Worm (Caenorhabditis elegans) whole organism, mixed stage, embryonic: ENCODE data around the gene Y59H11AR.4.

ENCODE experiments used
- M03D4.4 ChIP-seq: sonication (generic microtip); optimal IDR thresholded peaks from 2 replicates; lab custom pipeline; 2017; ENCODE audit warnings: mild to moderate bottlenecking, missing genetic modification characterization, missing compliant biosample characterization
- ces-1 ChIP-seq: fragments of 150-350 bp; optimal IDR thresholded peaks from 2 replicates; lab custom pipeline; 2014; ENCODE audit warnings: missing biosample characterization, missing genetic modification reagents, missing genetic modification characterization
- drap-1 ChIP-seq: fragments of 200-800 bp; sonication (Bioruptor generic); optimal IDR thresholded peaks from 3 replicates; lab custom pipeline; 2018; ENCODE audit warnings: mild to moderate bottlenecking, missing genetic modification characterization, missing compliant biosample characterization
- elt-1 ChIP-seq: sonication (generic microtip); optimal IDR thresholded peaks from 2 replicates; lab custom pipeline; 2017; ENCODE audit warnings: missing genetic modification characterization, mild to moderate bottlenecking, missing compliant biosample characterization, antibody characterized with exemption, moderate library complexity, borderline replicate concordance; ENCODE audit not compliant: insufficient read depth
- flh-1 ChIP-seq: fragments of 200-800 bp; sonication (Bioruptor generic); optimal IDR thresholded peaks from 2 replicates; lab custom pipeline; 2018; ENCODE audit warnings: mild to moderate bottlenecking, missing genetic modification characterization, moderate library complexity, missing compliant biosample characterization
- lin-13 ChIP-seq: fragments of 150-350 bp; optimal IDR thresholded peaks from 2 replicates; lab custom pipeline; 2014; ENCODE audit warnings: missing biosample characterization, missing genetic modification characterization
- lsy-2 ChIP-seq: fragments of 150-350 bp; optimal IDR thresholded peaks from 2 replicates; lab custom pipeline; 2014; ENCODE audit warnings: missing biosample characterization, missing genetic modification characterization
- pha-4 ChIP-seq: fragments of 150-350 bp; optimal IDR thresholded peaks from 2 replicates; lab custom pipeline; 2018; ENCODE audit warnings: missing biosample characterization, missing genetic modification reagents, missing genetic modification characterization
- snpc-4 ChIP-seq: fragments of 150-350 bp; optimal IDR thresholded peaks from 2 replicates; lab custom pipeline; 2014; ENCODE audit warnings: missing biosample characterization, missing genetic modification characterization
- unc-62 ChIP-seq: fragments of 150-350 bp; optimal IDR thresholded peaks from 2 replicates; lab custom pipeline; 2014; ENCODE audit warnings: missing biosample characterization, missing genetic modification reagents, missing genetic modification characterization

ce11 chrIV:8597504-8597903 is 3.1 kb downstream of the Y59H11AR.4 start:
- TF ChIP-seq snpc-4 (tag; lab: Kevin White, UChicago) (no peak), flh-1 (no peak), M03D4.4 (tag; lab: Kevin White, UChicago) (no peak), lsy-2 (tag; lab: Kevin White, UChicago) (no peak), unc-62 (GFP tag; lab: Kevin White, UChicago) (no peak), elt-1 (tag; lab: Kevin White, UChicago) (no peak), pha-4 (tag; lab: Kevin White, UChicago) (no peak), lin-13 (tag; lab: Kevin White, UChicago) (no peak), ces-1 (GFP tag; lab: Kevin White, UChicago) (peak; percentile 59), drap-1 (GFP tag; lab: Kevin White, UChicago) (no peak)
